Worm (Caenorhabditis elegans) whole organism, L2 larva: ENCODE measurements around the gene F34D6.1.
A peak's percentile ranks its signal among the peaks of the same experiment; 100 is the strongest.
"Not testable (repeated sequence)": the region's sequence is repeated elsewhere in the genome, so short reads cannot be mapped to it uniquely, and the experiment has no call there.

Source experiments
- F13H6.1 ChIP-seq: sonication (generic microtip); optimal IDR thresholded peaks from 2 replicates; lab custom pipeline; 2016; ENCODE audit warnings: missing genetic modification characterization, missing compliant biosample characterization
- R02D3.7 ChIP-seq: fragments of 150-350 bp; optimal IDR thresholded peaks from 2 replicates; lab custom pipeline; 2014; ENCODE audit warnings: missing biosample characterization, missing genetic modification characterization
- ZK546.5 ChIP-seq: sonication (generic microtip); optimal IDR thresholded peaks from 2 replicates; lab custom pipeline; 2017; ENCODE audit warnings: missing biosample characterization, missing genetic modification characterization
- blmp-1 ChIP-seq: sonication (generic microtip); optimal IDR thresholded peaks from 2 replicates; lab custom pipeline; 2017; ENCODE audit warnings: missing genetic modification characterization, mild to moderate bottlenecking, missing compliant biosample characterization, antibody characterized with exemption, moderate library complexity; ENCODE audit not compliant: insufficient read depth
- crh-2 ChIP-seq: sonication (generic microtip); optimal IDR thresholded peaks from 2 replicates; lab custom pipeline; 2017; ENCODE audit warnings: missing biosample characterization, missing genetic modification characterization
- elt-3 ChIP-seq: sonication (generic microtip); optimal IDR thresholded peaks from 2 replicates; lab custom pipeline; 2017; ENCODE audit warnings: missing biosample characterization, missing genetic modification characterization
- fos-1 ChIP-seq: fragments of 150-350 bp; optimal IDR thresholded peaks from 2 replicates; lab custom pipeline; 2014; ENCODE audit warnings: missing biosample characterization, missing genetic modification characterization
- gmeb-1 ChIP-seq: fragments of 150-350 bp; optimal IDR thresholded peaks from 2 replicates; lab custom pipeline; 2014; ENCODE audit warnings: missing biosample characterization, missing genetic modification characterization
- lin-39 ChIP-seq: fragments of 150-350 bp; optimal IDR thresholded peaks from 2 replicates; lab custom pipeline; 2014; ENCODE audit warnings: missing biosample characterization, missing genetic modification reagents, missing genetic modification characterization
- lsy-2 ChIP-seq, 2 experiments: fragments of 150-350 bp in 1 of 2; sonication (generic microtip) in 1 of 2; optimal IDR thresholded peaks; 2 replicates each; lab custom pipeline; 2014 to 2017; ENCODE audit warnings: missing biosample characterization in 2 of 2, missing genetic modification characterization in 2 of 2
- mab-5 ChIP-seq: fragments of 150-350 bp; optimal IDR thresholded peaks from 2 replicates; lab custom pipeline; 2014; ENCODE audit warnings: missing biosample characterization, missing genetic modification characterization
- nhr-10 ChIP-seq: sonication (generic microtip); optimal IDR thresholded peaks from 2 replicates; lab custom pipeline; 2017; ENCODE audit warnings: missing biosample characterization, missing genetic modification characterization
- nhr-11 ChIP-seq: fragments of 150-350 bp; optimal IDR thresholded peaks from 2 replicates; lab custom pipeline; 2014; ENCODE audit warnings: missing biosample characterization, missing genetic modification characterization
- nhr-12 ChIP-seq: fragments of 150-350 bp; optimal IDR thresholded peaks from 2 replicates; lab custom pipeline; 2014; ENCODE audit warnings: missing biosample characterization, missing genetic modification characterization
- nhr-21 ChIP-seq: fragments of 150-350 bp; optimal IDR thresholded peaks from 2 replicates; lab custom pipeline; 2014; ENCODE audit warnings: missing biosample characterization, missing genetic modification characterization
- nhr-23 ChIP-seq: fragments of 150-350 bp; optimal IDR thresholded peaks from 2 replicates; lab custom pipeline; 2014; ENCODE audit warnings: missing biosample characterization, missing genetic modification reagents, missing genetic modification characterization
- nhr-237 ChIP-seq: fragments of 150-350 bp; optimal IDR thresholded peaks from 2 replicates; lab custom pipeline; 2014; ENCODE audit warnings: missing biosample characterization, missing genetic modification characterization
- nhr-6 ChIP-seq: fragments of 150-350 bp; optimal IDR thresholded peaks from 2 replicates; lab custom pipeline; 2014; ENCODE audit warnings: missing biosample characterization, missing genetic modification characterization
- peb-1 ChIP-seq: fragments of 150-350 bp; optimal IDR thresholded peaks from 2 replicates; lab custom pipeline; 2014; ENCODE audit warnings: missing biosample characterization, missing genetic modification characterization
- sma-3 ChIP-seq: sonication (generic microtip); optimal IDR thresholded peaks from 2 replicates; lab custom pipeline; 2016; ENCODE audit warnings: missing genetic modification reagents, missing genetic modification characterization, missing compliant biosample characterization
- sma-9 ChIP-seq, 2 experiments: fragments of 150-350 bp in 1 of 2; sonication (generic microtip) in 1 of 2; optimal IDR thresholded peaks; 2 replicates each; lab custom pipeline; 2014 to 2016; ENCODE audit warnings: missing genetic modification characterization in 2 of 2, mild to moderate bottlenecking in 1 of 2, missing biosample characterization in 1 of 2, missing compliant biosample characterization in 1 of 2, missing genetic modification reagents in 1 of 2, moderate library complexity in 1 of 2
- snpc-4 ChIP-seq: fragments of 150-350 bp; optimal IDR thresholded peaks from 2 replicates; lab custom pipeline; 2014; ENCODE audit warnings: missing biosample characterization, missing genetic modification characterization
- unc-39 ChIP-seq: fragments of 150-350 bp; optimal IDR thresholded peaks from 2 replicates; lab custom pipeline; 2014; ENCODE audit warnings: missing biosample characterization, missing genetic modification characterization
- unc-55 ChIP-seq: fragments of 150-350 bp; sonication (generic microtip); optimal IDR thresholded peaks from 3 replicates; lab custom pipeline; 2014; ENCODE audit warnings: missing biosample characterization, missing genetic modification reagents, missing genetic modification characterization
- unc-62 ChIP-seq: fragments of 150-350 bp; optimal IDR thresholded peaks from 2 replicates; lab custom pipeline; 2014; ENCODE audit warnings: missing biosample characterization, missing genetic modification reagents, missing genetic modification characterization
- ztf-1 ChIP-seq: fragments of 200-800 bp; sonication (Bioruptor generic); conservative IDR thresholded peaks from 2 replicates; pipeline ENCODE4 v1.3.6; 2022; ENCODE audit warnings: missing genetic modification characterization, missing compliant biosample characterization
- ztf-11 ChIP-seq: sonication (generic microtip); optimal IDR thresholded peaks from 2 replicates; lab custom pipeline; 2017; ENCODE audit warnings: missing biosample characterization, missing genetic modification characterization
- ztf-4 ChIP-seq: fragments of 150-350 bp; optimal IDR thresholded peaks from 2 replicates; lab custom pipeline; 2014; ENCODE audit warnings: missing biosample characterization, missing genetic modification characterization

The F34D6.1 gene

ce11 chrII:2677534-2678168 is 3.4 kb downstream of the F34D6.1 start, which contains the start of gene F22E5.17:
F22E5.17 (plus strand) TSS chrII:2678041.
- TF ChIP-seq fos-1 (peak; percentile 88), sma-9 (GFP tag; optimal IDR thresholded peaks at IDR 0.05; lab: Kevin White, UChicago) (peak; percentile 77), sma-9 (tag; optimal IDR thresholded peaks at IDR 0.05; lab: Kevin White, UChicago) (no peak), nhr-12 (tag; lab: Kevin White, UChicago) (no peak), nhr-11 (no peak), gmeb-1 (tag; lab: Kevin White, UChicago) (peak; percentile 19), F13H6.1 (tag; lab: Kevin White, UChicago) (peak; percentile 1)

- not testable (repeated sequence) for TF ChIP-seq sma-9 (GFP tag; optimal IDR thresholded peaks at IDR 0.05; lab: Kevin White, UChicago); sma-9 (tag; optimal IDR thresholded peaks at IDR 0.05; lab: Kevin White, UChicago); ZK546.5 (tag; lab: Kevin White, UChicago); R02D3.7
- TF ChIP-seq, all 48 proteins: peak for 0; not testable (repeated sequence) for 48
Observed at ce11 chrII:2673534-2673933, 7.5 kb downstream of the F34D6.1 start, which contains the start of the genes F22E5.20 and F22E5.1. F22E5.20 (minus strand) TSS chrII:2673634. F22E5.1 (plus strand) TSS chrII:2673775.

- not testable (repeated sequence) for TF ChIP-seq mab-5 (tag; lab: Kevin White, UChicago); F13H6.1 (tag; lab: Kevin White, UChicago); unc-55
Observed at ce11 chrII:2672320-2672719, 8.7 kb downstream of the F34D6.1 start, which contains the start of gene sri-57. sri-57 (minus strand) TSS chrII:2672420.

- TF ChIP-seq ztf-4 (tag; lab: Kevin White, UChicago), result no peak
- TF ChIP-seq elt-3 (tag; lab: Kevin White, UChicago), result no peak
- no peak for TF ChIP-seq crh-2
- no peak for TF ChIP-seq blmp-1 (tag; lab: Kevin White, UChicago)
- TF ChIP-seq sma-3, result no peak
- no peak for TF ChIP-seq ztf-1 (GFP tag; lab: Robert Waterston, UW)
- no peak for TF ChIP-seq sma-9 (GFP tag; optimal IDR thresholded peaks at IDR 0.05; lab: Kevin White, UChicago)
- TF ChIP-seq sma-9 (tag; optimal IDR thresholded peaks at IDR 0.05; lab: Kevin White, UChicago), result no peak
- TF ChIP-seq nhr-10 (tag; lab: Kevin White, UChicago), result no peak
- no peak for TF ChIP-seq ztf-11 (tag; lab: Kevin White, UChicago)
- no peak for TF ChIP-seq nhr-12 (tag; lab: Kevin White, UChicago)
- TF ChIP-seq unc-62 (GFP tag; lab: Kevin White, UChicago), result no peak
- TF ChIP-seq ZK546.5 (tag; lab: Kevin White, UChicago), result no peak
- TF ChIP-seq unc-39, result no peak
- no peak for TF ChIP-seq nhr-237
- no peak for TF ChIP-seq lsy-2 (tag; optimal IDR thresholded peaks at IDR 0.05; lab: Kevin White, UChicago)
- TF ChIP-seq unc-55, result no peak
- TF ChIP-seq mab-5 (tag; lab: Kevin White, UChicago), result no peak
- no peak for TF ChIP-seq lin-39 (tag; lab: Kevin White, UChicago)
- TF ChIP-seq R02D3.7, result no peak
Observed at ce11 chrII:2665606-2666005, 15.4 kb downstream of the F34D6.1 start, which contains the start of gene F22E5.22. F22E5.22 (plus strand) TSS chrII:2665906.

DNA sequence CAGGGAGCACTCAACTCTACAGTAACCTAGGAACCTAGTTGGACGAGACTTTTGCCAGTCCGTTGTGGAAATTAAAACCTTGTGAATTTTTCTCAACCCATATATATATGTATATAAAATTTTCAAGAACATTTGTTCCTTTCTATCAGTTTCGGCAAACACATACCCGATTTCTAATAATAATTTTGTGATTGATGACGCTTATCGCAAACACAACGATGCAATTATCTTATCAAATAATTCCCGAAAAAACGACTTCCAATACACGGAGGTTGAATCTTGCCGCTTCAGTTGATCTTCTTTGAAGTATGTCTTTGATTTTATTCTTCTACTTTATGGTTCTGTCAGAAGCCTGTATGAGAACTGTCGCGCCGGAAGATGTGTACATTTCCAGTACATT is 15.9 kb downstream of the F34D6.1 start, which contains the start of gene F22E5.2:
Gene F22E5.2 (plus strand): TSS at position 301 of the 400 bp plus-strand sequence.
- not testable (repeated sequence) for TF ChIP-seq unc-39, nhr-6, nhr-11

DNA sequence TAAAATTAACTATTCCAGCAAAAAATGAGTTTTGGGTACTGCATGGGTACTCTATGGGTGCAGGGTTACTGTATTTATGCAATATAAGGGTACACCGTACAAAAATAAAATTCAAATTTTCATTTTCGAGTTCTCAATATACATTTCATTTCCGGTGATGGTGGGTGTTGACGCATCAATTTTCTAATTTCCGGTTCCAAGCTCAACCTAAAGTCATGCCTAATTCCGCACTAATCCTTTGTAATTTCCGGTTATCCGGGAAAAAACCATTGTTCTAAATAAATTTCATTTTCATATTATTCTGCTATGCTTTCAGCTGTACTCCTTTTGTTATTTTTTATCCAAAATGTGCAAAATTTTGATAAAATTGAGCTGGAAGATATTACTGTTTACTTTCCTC is 21.7 kb downstream of the F34D6.1 start, which contains the start of gene gcy-21:
Gene gcy-21 (plus strand): TSS at position 301 of the 400 bp plus-strand sequence.
- no peak for TF ChIP-seq blmp-1 (tag; lab: Kevin White, UChicago)
- no peak for TF ChIP-seq nhr-23 (tag; lab: Kevin White, UChicago)
- TF ChIP-seq ztf-11 (tag; lab: Kevin White, UChicago), result no peak
- TF ChIP-seq snpc-4 (tag; lab: Kevin White, UChicago), result no peak
- no peak for TF ChIP-seq lsy-2 (tag; optimal IDR thresholded peaks at IDR 0.05; lab: Kevin White, UChicago)
- TF ChIP-seq nhr-21 (tag; lab: Kevin White, UChicago), result no peak
- no peak for TF ChIP-seq peb-1 (tag; lab: Kevin White, UChicago)
